Fruit fly (Drosophila melanogaster): ENCODE data around the gene CG5645.

DNA sequence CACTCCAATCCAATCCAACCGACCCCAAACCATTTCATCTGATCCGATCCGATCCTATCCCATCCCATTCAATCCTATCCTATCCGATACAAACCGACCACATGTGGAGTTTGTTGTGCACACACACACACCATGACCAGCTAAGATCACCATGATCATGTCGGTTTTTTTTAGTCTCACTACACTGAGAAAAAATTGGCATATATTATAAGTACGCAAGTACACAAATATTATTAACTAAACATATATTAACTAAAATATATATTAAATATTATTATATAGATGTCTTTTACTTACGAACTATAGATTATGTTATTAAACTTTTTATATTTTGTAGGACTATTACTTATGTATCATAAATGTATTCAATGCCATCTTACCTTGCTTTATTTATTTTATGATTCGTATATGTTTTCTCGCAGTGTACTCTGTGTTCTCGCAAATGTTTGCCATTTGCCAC lies 34.6 kb downstream of the CG5645 start:
- no peak for TF ChIP-seq pad (GFP tag; optimal IDR thresholded peaks at IDR 0.05)
- TF ChIP-seq CG14711 (tag; optimal IDR thresholded peaks at IDR 0.05) = no peak
- TF ChIP-seq tj (GFP tag; optimal IDR thresholded peaks at IDR 0.05) = no peak
- no peak for TF ChIP-seq CG1620 (GFP tag; optimal IDR thresholded peaks at IDR 0.05)
- no peak for TF ChIP-seq Mnt (GFP tag; optimal IDR thresholded peaks at IDR 0.05)
- TF ChIP-seq CG7045 (GFP tag; optimal IDR thresholded peaks at IDR 0.05) = no peak
- TF ChIP-seq CG7101 (tag; optimal IDR thresholded peaks at IDR 0.05) = no peak
- TF ChIP-seq Hr96 (GFP tag; optimal IDR thresholded peaks at IDR 0.05) = no peak
